Fruit fly (Drosophila melanogaster) whole organism, prepupa: ENCODE data around the gene CG14984.

Source experiments
- Blimp-1 ChIP-seq: fragments of 200-800 bp; sonication (Bioruptor generic); optimal IDR thresholded peaks from 3 replicates; lab custom pipeline; 2017; ENCODE audit warnings: missing biosample characterization, missing genetic modification characterization, mild to moderate bottlenecking, moderate library complexity, missing genetic modification reagents
- CG4318 ChIP-seq: fragments of 200-800 bp; sonication (Bioruptor generic); optimal IDR thresholded peaks from 3 replicates; lab custom pipeline; 2017; ENCODE audit warnings: missing biosample characterization, mild to moderate bottlenecking, missing genetic modification characterization
- Eip93F ChIP-seq: fragments of 200-800 bp; sonication (Bioruptor generic); optimal IDR thresholded peaks from 2 replicates; lab custom pipeline; 2016; ENCODE audit warnings: missing biosample characterization, mild to moderate bottlenecking, missing genetic modification characterization
- Ets21C ChIP-seq: fragments of 200-800 bp; sonication (Bioruptor generic); optimal IDR thresholded peaks from 3 replicates; lab custom pipeline; 2016; ENCODE audit warnings: missing biosample characterization, missing genetic modification characterization
- Hr38 ChIP-seq: sonication (Bioruptor generic); optimal IDR thresholded peaks from 2 replicates; lab custom pipeline; 2016; ENCODE audit warnings: missing biosample characterization, missing genetic modification characterization
- fd85E ChIP-seq: fragments of 200-800 bp; sonication (Bioruptor generic); optimal IDR thresholded peaks from 3 replicates; lab custom pipeline; 2016; ENCODE audit warnings: missing biosample characterization, missing genetic modification characterization
- vri ChIP-seq: fragments of 200-800 bp; sonication (Bioruptor generic); optimal IDR thresholded peaks from 3 replicates; lab custom pipeline; 2016; ENCODE audit warnings: missing biosample characterization, mild to moderate bottlenecking, missing genetic modification characterization

CG14984 gene

DNA sequence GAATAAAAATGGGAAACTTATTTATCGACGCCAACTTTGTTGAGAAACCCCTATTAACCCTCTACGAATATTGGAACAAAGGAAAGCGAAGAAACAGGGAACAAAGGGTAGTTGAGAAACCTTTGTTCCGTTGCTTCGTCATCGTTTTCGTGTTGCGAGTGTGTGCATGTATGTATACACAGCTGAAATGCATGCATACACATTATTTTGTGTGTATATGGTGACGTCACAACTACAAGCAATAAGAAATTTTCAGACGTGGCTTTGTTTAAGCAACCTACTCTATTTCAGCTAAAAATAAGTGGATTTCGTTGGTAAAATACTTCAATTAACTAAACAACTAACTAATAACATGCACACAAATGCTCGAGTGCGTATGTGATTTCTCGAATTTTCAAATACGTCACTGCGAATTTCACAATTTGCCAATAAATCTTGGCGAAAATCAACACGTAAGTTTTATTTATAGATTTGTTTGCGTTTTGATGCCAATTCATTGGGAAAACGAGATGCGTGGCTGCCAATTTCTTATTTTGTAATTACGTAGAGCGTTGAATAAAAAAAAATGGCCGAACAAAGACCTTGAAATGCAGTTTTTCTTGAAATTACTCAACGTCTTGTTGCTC lies 50.4 kb downstream of the CG14984 start (continued):
- TF ChIP-seq Eip93F (GFP tag; lab: Kevin White, UChicago), result no peak
- no peak for TF ChIP-seq fd85E (GFP tag; lab: Kevin White, UChicago)
- no peak for TF ChIP-seq Hr38 (GFP tag; lab: Kevin White, UChicago)
- no peak for TF ChIP-seq Blimp-1 (GFP tag; lab: Kevin White, UChicago)
- TF ChIP-seq Ets21C (GFP tag; lab: Kevin White, UChicago), result no peak
- TF ChIP-seq CG4318 (GFP tag; lab: Kevin White, UChicago), result no peak
- TF ChIP-seq vri, result peak; percentile 5
- TF ChIP-seq, all 60 proteins: peak for 9
